Fruit fly (Drosophila melanogaster) whole organism, embryonic: ENCODE measurements around the gene CG46459.

Experiments used
- CG10543 ChIP-seq: fragments of 200-800 bp; sonication (Bioruptor generic); optimal IDR thresholded peaks from 3 replicates; lab custom pipeline; 2017; ENCODE audit warnings: missing biosample characterization, mild to moderate bottlenecking, missing genetic modification characterization, moderate library complexity
- CG1792 ChIP-seq: fragments of 200-800 bp; sonication (Bioruptor generic); optimal IDR thresholded peaks from 2 replicates; lab custom pipeline; 2016; ENCODE audit warnings: missing biosample characterization, missing genetic modification characterization
- Ets65A ChIP-seq: fragments of 200-800 bp; sonication (Bioruptor generic); peaks from one replicate; lab custom pipeline; 2016; ENCODE audit warnings: missing biosample characterization, missing genetic modification characterization

dm6 chr3R:10700638-10701037 is 4.2 kb downstream of the CG46459 start:
- TF ChIP-seq CG10543 (GFP tag; lab: Kevin White, UChicago) (no peak), CG1792 (GFP tag; lab: Kevin White, UChicago) (no peak), Ets65A (GFP tag; lab: Kevin White, UChicago) (no peak)
